Fruit fly (Drosophila melanogaster): ENCODE data around the gene CG4229.
A peak's percentile ranks its signal among the peaks of the same experiment; 100 is the strongest.

Gene CG4229

dm6 chr3L:16594922-16595518 is 38.4 kb downstream of the CG4229 start, which contains the start of the genes spd-2 and Apl (continued):
- TF ChIP-seq Doc3 (GFP tag; IDR thresholded peaks at IDR 0.05; ENCODE audit: partially characterized antibody) (0 out of 3 replicates have a peak, but pooled peaks have one; percentile 39), pzg (GFP tag; optimal IDR thresholded peaks at IDR 0.05) (peak; percentile 19), D19A (tag; optimal IDR thresholded peaks at IDR 0.05) (no peak), CG3726 (GFP tag; IDR thresholded peaks at IDR 0.05) (no peak), CG16813 (GFP tag; IDR thresholded peaks at IDR 0.05; ENCODE audit: partially characterized antibody) (peak; percentile 61), CG9437 (GFP tag; optimal IDR thresholded peaks at IDR 0.05) (peak; percentile 81), Bgb (GFP tag; IDR thresholded peaks at IDR 0.05; ENCODE audit: partially characterized antibody) (peak; percentile 60), CG34224 (GFP tag; IDR thresholded peaks at IDR 0.05; ENCODE audit: partially characterized antibody) (peak; percentile 56; the same call in 1 of the 3 replicates), CG9797 (GFP tag; optimal IDR thresholded peaks at IDR 0.05) (no peak), chinmo (GFP tag; IDR thresholded peaks at IDR 0.05; ENCODE audit: partially characterized antibody) (peak; percentile 82; the same call in 1 of the 4 replicates), Dll (GFP tag; IDR thresholded peaks at IDR 0.05; ENCODE audit: partially characterized antibody) (peak; percentile 38; the same call in 1 of the 4 replicates), nom (GFP tag; optimal IDR thresholded peaks at IDR 0.05) (no peak), gsb (GFP tag; IDR thresholded peaks at IDR 0.05) (no peak), CTCF (GFP tag; optimal IDR thresholded peaks at IDR 0.05) (peak; percentile 68), hb (GFP tag; IDR thresholded peaks at IDR 0.05; ENCODE audit: partially characterized antibody) (peak; percentile 68; the same call in 2 of the 3 replicates), trem (tag; optimal IDR thresholded peaks at IDR 0.05) (peak; percentile 19), Mrtf (GFP tag; IDR thresholded peaks at IDR 0.05) (no peak), Poxn (GFP tag; IDR thresholded peaks at IDR 0.05) (no peak), insv (GFP tag; optimal IDR thresholded peaks at IDR 0.05) (no peak), CG6689 (GFP tag; IDR thresholded peaks at IDR 0.05) (no peak), Asciz (GFP tag; optimal IDR thresholded peaks at IDR 0.05) (no peak), CG8281 (tag; optimal IDR thresholded peaks at IDR 0.05) (no peak), mirr (GFP tag; optimal IDR thresholded peaks at IDR 0.05) (no peak), Antp (GFP tag; optimal IDR thresholded peaks at IDR 0.05) (no peak), Sox100B (GFP tag; optimal IDR thresholded peaks at IDR 0.05) (no peak), repo (GFP tag; optimal IDR thresholded peaks at IDR 0.05) (no peak), HmgZ (tag; optimal IDR thresholded peaks at IDR 0.05) (peak; percentile 29), vvl (GFP tag; IDR thresholded peaks at IDR 0.05) (no peak), Med (GFP tag) (peak; percentile 55), HLH4C (GFP tag; IDR thresholded peaks at IDR 0.05; ENCODE audit: partially characterized antibody) (peak; percentile 79), CG17359 (tag; optimal IDR thresholded peaks at IDR 0.05) (no peak), tin (GFP tag; optimal IDR thresholded peaks at IDR 0.05) (no peak), Sry-δ (GFP tag; optimal IDR thresholded peaks at IDR 0.05) (no peak), knrl (GFP tag; IDR thresholded peaks at IDR 0.05; ENCODE audit: partially characterized antibody) (peak; percentile 59), CG12155 (GFP tag; optimal IDR thresholded peaks at IDR 0.05) (peak; percentile 11), CG1233 (GFP tag; optimal IDR thresholded peaks at IDR 0.05) (no peak), phol (tag; optimal IDR thresholded peaks at IDR 0.05) (peak; percentile 90), CG3281 (GFP tag; optimal IDR thresholded peaks at IDR 0.05) (no peak), bcd (GFP tag; optimal IDR thresholded peaks at IDR 0.05) (no peak), vnd (GFP tag; IDR thresholded peaks at IDR 0.05; ENCODE audit: partially characterized antibody) (peak; percentile 54; the same call in 1 of the 3 replicates), slbo (GFP tag; IDR thresholded peaks at IDR 0.05) (no peak), stwl (tag; optimal IDR thresholded peaks at IDR 0.05) (peak; percentile 27), Hmx (GFP tag; optimal IDR thresholded peaks at IDR 0.05) (no peak), Hr78 (GFP tag; optimal IDR thresholded peaks at IDR 0.05) (no peak), amos (GFP tag; IDR thresholded peaks at IDR 0.05; ENCODE audit: partially characterized antibody) (peak; percentile 57), Fer3 (tag; optimal IDR thresholded peaks at IDR 0.05) (no peak), corto (GFP tag; optimal IDR thresholded peaks at IDR 0.05) (no peak), CG14860 (GFP tag; IDR thresholded peaks at IDR 0.05; ENCODE audit: partially characterized antibody) (peak; percentile 71; the same call in 2 of the 3 replicates)
